Worm (Caenorhabditis elegans) whole organism, early embryonic: Measurements from ENCODE around the gene cpb-1.

Experiments
- B0310.2 ChIP-seq: sonication (generic microtip); optimal IDR thresholded peaks from 2 replicates; lab custom pipeline; 2016; ENCODE audit warnings: mild to moderate bottlenecking, missing genetic modification characterization, missing compliant biosample characterization
- F13C5.2 ChIP-seq: sonication (generic microtip); optimal IDR thresholded peaks from 2 replicates; lab custom pipeline; 2017; ENCODE audit warnings: mild to moderate bottlenecking, missing genetic modification characterization, inconsistent platforms, missing compliant biosample characterization
- ama-1 ChIP-seq: fragments of 150-350 bp; optimal IDR thresholded peaks from 2 replicates; lab custom pipeline; 2014
- ets-7 ChIP-seq: sonication (generic microtip); optimal IDR thresholded peaks from 2 replicates; lab custom pipeline; 2016; ENCODE audit warnings: missing genotype, missing genetic modification characterization, missing compliant biosample characterization
- flt-1 ChIP-seq: fragments of 200-800 bp; sonication (Bioruptor generic); IDR thresholded peaks from 2 replicates; pipeline ENCODE4 v1.3.6; 2022; ENCODE audit warnings: missing genetic modification characterization, missing compliant biosample characterization
- hnd-1 ChIP-seq: sonication (generic microtip); optimal IDR thresholded peaks from 2 replicates; lab custom pipeline; 2016; ENCODE audit warnings: missing genetic modification characterization, missing compliant biosample characterization
- sea-1 ChIP-seq: fragments of 200-800 bp; sonication (Bioruptor generic); conservative IDR thresholded peaks from 2 replicates; pipeline ENCODE4 v1.3.6; 2022; ENCODE audit warnings: missing genetic modification characterization, missing compliant biosample characterization
- tbx-11 ChIP-seq: fragments of 200-800 bp; sonication (Bioruptor generic); IDR thresholded peaks from 2 replicates; pipeline ENCODE4 v1.3.6; 2022; ENCODE audit warnings: missing genetic modification characterization, missing compliant biosample characterization
- tbx-37 ChIP-seq: fragments of 200-800 bp; sonication (Bioruptor generic); conservative IDR thresholded peaks from 2 replicates; pipeline ENCODE4 v1.3.6; 2022; ENCODE audit warnings: missing genetic modification reagents, missing genetic modification characterization, missing compliant biosample characterization
- tra-4 ChIP-seq: sonication (generic microtip); optimal IDR thresholded peaks from 2 replicates; lab custom pipeline; 2017; ENCODE audit warnings: missing genetic modification characterization, missing compliant biosample characterization

- TF ChIP-seq hnd-1 (tag; lab: Kevin White, UChicago) (no peak), ets-7 (tag; lab: Kevin White, UChicago) (no peak), tra-4 (tag; lab: Kevin White, UChicago) (no peak), F13C5.2 (tag; lab: Kevin White, UChicago) (no peak), sea-1 (GFP tag; lab: Robert Waterston, UW) (no peak), ama-1 (no peak), flt-1 (no peak), tbx-37 (GFP tag; lab: Robert Waterston, UW) (no peak), tbx-11 (no peak), B0310.2 (tag; lab: Kevin White, UChicago) (no peak)
Measured at ce11 chrIII:9309840-9310239, 12.3 kb upstream of the cpb-1 start.
